Fruit fly (Drosophila melanogaster) Kc167 (cell line): ENCODE measurements around the gene sty.

Experiments
- Myc ChIP-seq: fragments of >200 bp; optimal IDR thresholded peaks from 2 replicates; lab custom pipeline; 2017; ENCODE audit warnings: missing external identifiers
- Sin3A ChIP-seq: fragments of >200 bp; optimal IDR thresholded peaks from 2 replicates; lab custom pipeline; 2018; ENCODE audit warnings: missing external identifiers
- h ChIP-seq: fragments of >200 bp; optimal IDR thresholded peaks from 3 replicates; lab custom pipeline; 2018; ENCODE audit warnings: missing external identifiers
- insv ChIP-seq: fragments of >200 bp; optimal IDR thresholded peaks from 3 replicates; lab custom pipeline; 2018; ENCODE audit warnings: missing external identifiers
- psq ChIP-seq: fragments of >200 bp; optimal IDR thresholded peaks from 2 replicates; lab custom pipeline; 2017; ENCODE audit warnings: missing external identifiers
- ttk ChIP-seq: sonication (Bioruptor generic); optimal IDR thresholded peaks from 2 replicates; lab custom pipeline; 2017; ENCODE audit warnings: missing external identifiers

The sty gene

dm6 chr3L:3352516-3352915 lies 72.2 kb downstream of the sty start:
- TF ChIP-seq ttk (lab: Kevin White, UChicago) (no peak), insv (lab: Kevin White, UChicago) (no peak), h (lab: Kevin White, UChicago) (no peak), Sin3A (no peak), Myc (lab: Kevin White, UChicago) (no peak), psq (lab: Kevin White, UChicago) (no peak)

- TF ChIP-seq insv (lab: Kevin White, UChicago) (no peak), ttk (lab: Kevin White, UChicago) (no peak), Sin3A (no peak), h (lab: Kevin White, UChicago) (no peak)
These were observed 72.8 kb downstream of the sty start for dm6 chr3L:3351814-3352359.
